Worm (Caenorhabditis elegans) whole organism, L1 larva: ENCODE results near the gene Y116F11A.3.

ENCODE experiments used
- ets-5 ChIP-seq: fragments of 200-800 bp; sonication (Bioruptor generic); IDR thresholded peaks from 2 replicates; pipeline ENCODE4 v1.3.6; 2022; ENCODE audit warnings: missing genetic modification characterization, missing compliant biosample characterization
- nhr-77 ChIP-seq: fragments of 150-350 bp; optimal IDR thresholded peaks from 2 replicates; lab custom pipeline; 2014; ENCODE audit warnings: missing biosample characterization, missing genetic modification characterization

DNA sequence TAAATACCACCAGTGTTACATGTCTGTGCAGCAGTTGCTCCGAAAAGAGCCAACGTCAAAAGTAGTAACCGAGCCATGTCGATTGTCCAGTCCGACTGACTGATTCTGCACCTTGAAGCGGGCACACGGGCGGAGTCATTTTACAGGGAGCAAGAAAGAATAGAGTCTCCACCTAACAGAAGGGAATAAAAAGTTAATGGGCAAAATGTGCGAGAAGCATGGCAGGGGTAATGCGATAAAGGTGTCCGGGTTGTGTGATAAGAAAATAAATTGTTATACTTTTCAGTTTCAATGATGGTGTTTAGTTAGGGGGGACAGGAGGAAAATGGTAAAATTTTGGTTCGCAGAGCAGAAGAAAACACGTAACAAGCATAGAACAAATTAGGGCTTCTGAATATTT, 26.4 kb downstream of the Y116F11A.3 start, which contains the start of gene clec-50:
- TF ChIP-seq nhr-77 (no peak), ets-5 (GFP tag; lab: Robert Waterston, UW) (no peak)
